Fruit fly (Drosophila melanogaster): ENCODE data around the gene elm.

Gene elm

dm6 chr3R:5622985-5623630, 31.6 kb downstream of the elm start (continued):
- TF ChIP-seq CG6254 (GFP tag; optimal IDR thresholded peaks at IDR 0.05) (peak; percentile 78), CG2678 (tag; optimal IDR thresholded peaks at IDR 0.05) (peak; percentile 78), Aef1 (GFP tag; IDR thresholded peaks at IDR 0.05) (no peak), Opbp (GFP tag; IDR thresholded peaks at IDR 0.05; ENCODE audit: partially characterized antibody) (no peak), CG12299 (tag; optimal IDR thresholded peaks at IDR 0.05) (peak; percentile 90), CG6654 (GFP tag; optimal IDR thresholded peaks at IDR 0.05) (no peak), bbx (GFP tag; IDR thresholded peaks at IDR 0.05; ENCODE audit: partially characterized antibody) (no peak), dmrt11E (tag; optimal IDR thresholded peaks at IDR 0.05) (peak; percentile 64), YL-1 (GFP tag; optimal IDR thresholded peaks at IDR 0.05) (peak; percentile 77), trem (tag; optimal IDR thresholded peaks at IDR 0.05) (peak; percentile 71), CG7786 (GFP tag; optimal IDR thresholded peaks at IDR 0.05) (peak; percentile 50), CG7357 (GFP tag; IDR thresholded peaks at IDR 0.05) (no peak), CG7963 (GFP tag; IDR thresholded peaks at IDR 0.05; ENCODE audit: partially characterized antibody) (no peak), Rx (GFP tag; IDR thresholded peaks at IDR 0.05) (no peak), so (GFP tag; IDR thresholded peaks at IDR 0.05) (no peak), nom (GFP tag; optimal IDR thresholded peaks at IDR 0.05) (peak; percentile 68), repo (GFP tag; optimal IDR thresholded peaks at IDR 0.05) (peak; percentile 75), unc-4 (GFP tag; IDR thresholded peaks at IDR 0.05; ENCODE audit: partially characterized antibody) (no peak), CG13123 (GFP tag; optimal IDR thresholded peaks at IDR 0.05) (peak; percentile 87), CG32767 (GFP tag; IDR thresholded peaks at IDR 0.05) (no peak), Six4 (GFP tag; optimal IDR thresholded peaks at IDR 0.05) (peak; percentile 67), Ets97D (GFP tag; optimal IDR thresholded peaks at IDR 0.05) (peak; percentile 63), nerfin-1 (tag; optimal IDR thresholded peaks at IDR 0.05) (peak; percentile 87), kni (GFP tag; optimal IDR thresholded peaks at IDR 0.05) (peak; percentile 96), emc (GFP tag; optimal IDR thresholded peaks at IDR 0.05) (peak; percentile 37), CG16815 (GFP tag; optimal IDR thresholded peaks at IDR 0.05) (no peak), ac (GFP tag; optimal IDR thresholded peaks at IDR 0.05) (peak; percentile 88), pho (GFP tag; optimal IDR thresholded peaks at IDR 0.05) (peak; percentile 54), CG2202 (tag; optimal IDR thresholded peaks at IDR 0.05) (peak; percentile 85), CG14441 (GFP tag; IDR thresholded peaks at IDR 0.05) (no peak), corto (GFP tag; optimal IDR thresholded peaks at IDR 0.05) (no peak), yki (optimal IDR thresholded peaks at IDR 0.05) (no peak), vvl (GFP tag; IDR thresholded peaks at IDR 0.05) (no peak), CG10565 (GFP tag; optimal IDR thresholded peaks at IDR 0.05) (no peak), lbe (GFP tag; optimal IDR thresholded peaks at IDR 0.05) (peak; percentile 66), BtbVII (GFP tag; optimal IDR thresholded peaks at IDR 0.05) (peak; percentile 82), B-H2 (GFP tag; optimal IDR thresholded peaks at IDR 0.05) (peak; percentile 85), CG10366 (GFP tag; IDR thresholded peaks at IDR 0.05) (no peak), Meics (GFP tag; optimal IDR thresholded peaks at IDR 0.05) (peak; percentile 78), CG17802 (tag; optimal IDR thresholded peaks at IDR 0.05) (no peak), gcm2 (GFP tag; optimal IDR thresholded peaks at IDR 0.05) (peak; percentile 25), CG1832 (GFP tag; optimal IDR thresholded peaks at IDR 0.05) (no peak), zf30C (GFP tag; optimal IDR thresholded peaks at IDR 0.05) (peak; percentile 44), ttk (GFP tag; IDR thresholded peaks at IDR 0.05) (no peak), Gug (GFP tag; IDR thresholded peaks at IDR 0.05) (no peak), pzg (GFP tag; optimal IDR thresholded peaks at IDR 0.05) (peak; percentile 30), Doc2 (GFP tag; IDR thresholded peaks at IDR 0.05) (no peak), CG17568 (GFP tag; optimal IDR thresholded peaks at IDR 0.05) (peak; percentile 91), sna (GFP tag; IDR thresholded peaks at IDR 0.05; ENCODE audit: partially characterized antibody) (no peak), fd64A (GFP tag; optimal IDR thresholded peaks at IDR 0.05) (peak; percentile 86)

Measured in whole organism, embryonic.